Worm (Caenorhabditis elegans) whole organism, L4/young adult: ENCODE data around the gene C27A2.12.

ENCODE experiments used
- dao-5 ChIP-seq: sonication (generic microtip); optimal IDR thresholded peaks from 2 replicates; lab custom pipeline; 2016; ENCODE audit warnings: missing genotype, missing genetic modification characterization, moderate library complexity, missing compliant biosample characterization
- him-1 ChIP-seq: sonication (generic microtip); optimal IDR thresholded peaks from 2 replicates; lab custom pipeline; 2016; ENCODE audit warnings: missing genotype, missing genetic modification reagents, missing genetic modification characterization, missing compliant biosample characterization

DNA sequence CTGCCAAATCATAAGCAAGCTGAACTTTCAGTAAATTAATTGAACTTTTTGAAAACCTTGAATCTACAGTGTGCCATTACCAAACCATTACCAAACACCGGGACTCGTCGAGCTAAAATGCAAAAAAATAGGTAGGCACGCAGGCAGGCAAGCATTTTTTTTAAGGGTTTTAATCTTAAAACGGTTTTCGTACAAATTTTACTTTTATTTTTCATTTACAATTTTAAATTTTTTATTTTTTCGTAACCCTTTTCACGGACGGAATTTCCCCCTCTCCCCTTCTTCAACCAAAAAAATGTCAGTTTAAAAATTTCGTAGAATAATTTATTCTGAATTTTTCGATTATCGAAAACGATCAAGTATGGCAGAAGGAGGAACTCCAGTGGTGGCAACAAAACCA, 43.5 kb downstream of the C27A2.12 start, which contains the start of gene F59A6.2:
- TF ChIP-seq dao-5 (tag; lab: Kevin White, UChicago) (no peak), him-1 (tag; lab: Kevin White, UChicago) (no peak)
